Fruit fly (Drosophila melanogaster) whole organism, adult: ENCODE data around the gene Arl5.

Experiments used
- CG11617 ChIP-seq: fragments of 200-800 bp; sonication (Bioruptor generic); optimal IDR thresholded peaks from 2 replicates; lab custom pipeline; 2017; ENCODE audit warnings: mild to moderate bottlenecking, missing biosample characterization, missing genetic modification reagents, missing genetic modification characterization
- CG12768 ChIP-seq: fragments of 200-800 bp; sonication (Bioruptor generic); optimal IDR thresholded peaks from 2 replicates; lab custom pipeline; 2017; ENCODE audit warnings: missing biosample characterization, missing genetic modification characterization, mild to moderate bottlenecking, moderate library complexity, missing genetic modification reagents
- CG14711 ChIP-seq: fragments of 200-800 bp; sonication (Bioruptor generic); optimal IDR thresholded peaks from 2 replicates; lab custom pipeline; 2018; ENCODE audit warnings: missing biosample characterization, mild to moderate bottlenecking, missing genetic modification characterization, moderate library complexity
- CG1620 ChIP-seq: fragments of 200-800 bp; sonication (Bioruptor generic); optimal IDR thresholded peaks from 2 replicates; lab custom pipeline; 2016; ENCODE audit warnings: missing biosample characterization, missing genetic modification characterization
- CG33017 ChIP-seq: fragments of 200-800 bp; sonication (Bioruptor generic); optimal IDR thresholded peaks from 2 replicates; lab custom pipeline; 2018; ENCODE audit warnings: missing biosample characterization, mild to moderate bottlenecking, missing genetic modification characterization, moderate library complexity
- CG5204 ChIP-seq: fragments of 200-800 bp; sonication (Bioruptor generic); optimal IDR thresholded peaks from 2 replicates; lab custom pipeline; 2016; ENCODE audit warnings: missing biosample characterization, missing genetic modification characterization
- CG7045 ChIP-seq: fragments of 200-800 bp; sonication (Bioruptor generic); optimal IDR thresholded peaks from 2 replicates; lab custom pipeline; 2017; ENCODE audit warnings: missing biosample characterization, mild to moderate bottlenecking, missing genetic modification characterization
- CG7101 ChIP-seq: fragments of 200-800 bp; sonication (Bioruptor generic); optimal IDR thresholded peaks from 2 replicates; lab custom pipeline; 2018; ENCODE audit warnings: missing biosample characterization, mild to moderate bottlenecking, missing genetic modification characterization, moderate library complexity
- Clk ChIP-seq: fragments of 200-800 bp; sonication (Bioruptor generic); optimal IDR thresholded peaks from 2 replicates; lab custom pipeline; 2017; ENCODE audit warnings: missing biosample characterization, missing genetic modification characterization
- Crg-1 ChIP-seq: fragments of 200-800 bp; sonication (Bioruptor generic); optimal IDR thresholded peaks from 2 replicates; lab custom pipeline; 2016; ENCODE audit warnings: missing biosample characterization, missing genetic modification characterization
- Hr96 ChIP-seq: fragments of 200-800 bp; sonication (Bioruptor generic); optimal IDR thresholded peaks from 2 replicates; lab custom pipeline; 2016; ENCODE audit warnings: missing biosample characterization, missing genetic modification characterization
- Mnt ChIP-seq: fragments of 200-800 bp; sonication (Bioruptor generic); optimal IDR thresholded peaks from 2 replicates; lab custom pipeline; 2016; ENCODE audit warnings: missing biosample characterization, mild to moderate bottlenecking, missing genetic modification characterization
- bab1 ChIP-seq: fragments of 200-800 bp; sonication (Bioruptor generic); optimal IDR thresholded peaks from 3 replicates; lab custom pipeline; 2019; ENCODE audit warnings: missing biosample characterization, mild to moderate bottlenecking, missing genetic modification characterization, moderate library complexity
- cic ChIP-seq: fragments of 200-800 bp; sonication (Bioruptor generic); optimal IDR thresholded peaks from 2 replicates; lab custom pipeline; 2017; ENCODE audit warnings: missing biosample characterization, mild to moderate bottlenecking, missing genetic modification characterization, moderate library complexity
- cnc ChIP-seq, 2 experiments: fragments of >200 bp; optimal IDR thresholded peaks; 2 replicates each; lab custom pipeline; 2017
- kay ChIP-seq: fragments of 200-800 bp; sonication (Bioruptor generic); peaks from one replicate; lab custom pipeline; 2016; ENCODE audit warnings: missing biosample characterization, missing genetic modification characterization, borderline replicate concordance
- ovo ChIP-seq: fragments of 200-800 bp; sonication (Bioruptor generic); optimal IDR thresholded peaks from 2 replicates; lab custom pipeline; 2016; ENCODE audit warnings: missing biosample characterization, missing genetic modification characterization
- pad ChIP-seq: fragments of 200-800 bp; sonication (Bioruptor generic); optimal IDR thresholded peaks from 3 replicates; lab custom pipeline; 2017; ENCODE audit warnings: missing biosample characterization, missing genetic modification characterization, mild to moderate bottlenecking, moderate library complexity, missing genetic modification reagents
- tj ChIP-seq: fragments of 200-800 bp; sonication (Bioruptor generic); optimal IDR thresholded peaks from 3 replicates; lab custom pipeline; 2017; ENCODE audit warnings: missing biosample characterization, mild to moderate bottlenecking, missing genetic modification characterization, moderate library complexity
- toe ChIP-seq: fragments of 200-800 bp; sonication (Bioruptor generic); optimal IDR thresholded peaks from 2 replicates; lab custom pipeline; 2016; ENCODE audit warnings: missing biosample characterization, missing genetic modification characterization

Gene Arl5

DNA sequence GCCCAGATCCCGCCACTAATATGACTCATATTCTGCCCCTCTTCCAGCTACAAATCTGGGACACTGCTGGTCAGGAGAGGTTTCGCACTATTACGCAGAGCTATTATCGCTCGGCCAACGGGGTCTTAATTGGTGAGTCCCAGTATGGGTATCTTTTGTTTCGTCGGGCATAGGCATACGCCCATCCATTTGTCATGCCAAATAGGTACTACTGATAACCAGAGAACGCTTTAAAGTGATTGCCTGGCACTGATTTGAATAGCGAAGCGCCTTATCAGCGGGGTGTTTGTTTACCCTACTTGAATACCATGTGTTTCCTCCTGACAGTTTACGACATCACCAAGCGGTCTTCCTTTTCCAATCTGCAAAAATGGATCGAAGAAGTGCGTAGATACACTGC lies 2.2 kb downstream of the Arl5 start:
- TF ChIP-seq ovo (no peak), tj (GFP tag; lab: Kevin White, UChicago) (no peak), CG33017 (tag; lab: Kevin White, UChicago) (no peak), Mnt (peak; percentile 68), cic (GFP tag; lab: Kevin White, UChicago) (peak; percentile 24), CG7101 (tag; lab: Kevin White, UChicago) (no peak)

dm6 chr3L:8296941-8297340 lies 2.7 kb downstream of the Arl5 start, which contains the start of gene Rab19:
Gene Rab19, plus strand, starts transcription at chr3L:8297018.
- peak; percentile 0 for TF ChIP-seq bab1 (GFP tag; lab: Kevin White, UChicago)
- TF ChIP-seq Clk, result no peak
- no peak for TF ChIP-seq CG7045 (GFP tag; lab: Kevin White, UChicago)
- no peak for TF ChIP-seq CG7101 (tag; lab: Kevin White, UChicago)
- TF ChIP-seq kay (GFP tag; lab: Kevin White, UChicago), result peak; percentile 96

dm6 chr3L:8295227-8295626 lies 4.4 kb downstream of the Arl5 start, which contains the start of gene CG7201:
Gene CG7201, minus strand, starts transcription at chr3L:8295327.
- TF ChIP-seq CG7101 (tag; lab: Kevin White, UChicago) (no peak), Crg-1 (GFP tag; lab: Kevin White, UChicago) (no peak), CG7045 (GFP tag; lab: Kevin White, UChicago) (no peak), CG33017 (tag; lab: Kevin White, UChicago) (no peak), Clk (no peak), ovo (no peak), Mnt (no peak), Hr96 (GFP tag; lab: Kevin White, UChicago) (no peak), CG5204 (GFP tag; lab: Kevin White, UChicago) (no peak), bab1 (GFP tag; lab: Kevin White, UChicago) (no peak), tj (GFP tag; lab: Kevin White, UChicago) (no peak), CG12768 (GFP tag; lab: Kevin White, UChicago) (no peak), toe (no peak), pad (GFP tag; lab: Kevin White, UChicago) (no peak), cnc (optimal IDR thresholded peaks at IDR 0.05; lab: Kevin White, UChicago) (no peak), CG1620 (GFP tag; lab: Kevin White, UChicago) (no peak), kay (GFP tag; lab: Kevin White, UChicago) (no peak), CG14711 (tag; lab: Kevin White, UChicago) (no peak), cic (GFP tag; lab: Kevin White, UChicago) (no peak), CG11617 (GFP tag; lab: Kevin White, UChicago) (no peak)

dm6 chr3L:8289336-8290258 lies 10.0 kb downstream of the Arl5 start, which contains the start of gene cert:
Gene cert, minus strand, starts transcription at chr3L:8289870.
- TF ChIP-seq pad (GFP tag; lab: Kevin White, UChicago), result peak; percentile 33
- no peak for TF ChIP-seq CG11617 (GFP tag; lab: Kevin White, UChicago)
- peak; percentile 2 for TF ChIP-seq CG1620 (GFP tag; lab: Kevin White, UChicago)
- peak; percentile 43 for TF ChIP-seq Crg-1 (GFP tag; lab: Kevin White, UChicago)
- TF ChIP-seq cic (GFP tag; lab: Kevin White, UChicago), result peak; percentile 54
- peak; percentile 11 for TF ChIP-seq kay (GFP tag; lab: Kevin White, UChicago)
- TF ChIP-seq Hr96 (GFP tag; lab: Kevin White, UChicago), result peak; percentile 58
- no peak for TF ChIP-seq ovo
- TF ChIP-seq toe, result peak; percentile 52
- TF ChIP-seq CG14711 (tag; lab: Kevin White, UChicago), result peak; percentile 45
- TF ChIP-seq CG12768 (GFP tag; lab: Kevin White, UChicago), result peak; percentile 52
- peak; percentile 32 for TF ChIP-seq bab1 (GFP tag; lab: Kevin White, UChicago)
- no peak for TF ChIP-seq cnc (optimal IDR thresholded peaks at IDR 0.05; lab: Kevin White, UChicago)
- no peak for TF ChIP-seq tj (GFP tag; lab: Kevin White, UChicago)

DNA sequence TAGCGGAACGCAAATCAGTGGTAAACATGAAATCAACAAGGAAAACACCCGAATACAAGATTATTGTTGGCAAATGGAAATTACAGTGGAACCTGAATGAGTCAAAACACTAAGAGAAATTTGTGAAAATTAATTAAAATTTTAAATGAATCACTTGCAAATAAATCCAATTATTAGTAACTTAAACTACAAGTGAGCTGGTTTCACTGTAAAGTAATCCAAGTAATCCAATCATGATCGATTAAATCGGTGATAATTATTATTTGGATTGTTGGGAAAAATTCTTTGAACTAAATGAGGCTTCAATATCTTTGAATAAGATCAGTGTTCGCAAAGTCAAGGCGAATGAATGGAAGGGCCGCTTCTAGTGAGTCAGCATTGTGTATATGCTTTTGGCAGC lies 11.2 kb downstream of the Arl5 start:
- no peak for TF ChIP-seq Hr96 (GFP tag; lab: Kevin White, UChicago)
- no peak for TF ChIP-seq CG5204 (GFP tag; lab: Kevin White, UChicago)
- no peak for TF ChIP-seq Mnt
- TF ChIP-seq cnc (optimal IDR thresholded peaks at IDR 0.05; lab: Kevin White, UChicago), result no peak
- TF ChIP-seq CG7045 (GFP tag; lab: Kevin White, UChicago), result no peak
- TF ChIP-seq Crg-1 (GFP tag; lab: Kevin White, UChicago), result no peak
- TF ChIP-seq CG7101 (tag; lab: Kevin White, UChicago), result no peak
- TF ChIP-seq CG1620 (GFP tag; lab: Kevin White, UChicago), result no peak
- no peak for TF ChIP-seq ovo
- TF ChIP-seq CG11617 (GFP tag; lab: Kevin White, UChicago), result no peak
- no peak for TF ChIP-seq cic (GFP tag; lab: Kevin White, UChicago)
- TF ChIP-seq pad (GFP tag; lab: Kevin White, UChicago), result no peak
- no peak for TF ChIP-seq toe
- no peak for TF ChIP-seq CG33017 (tag; lab: Kevin White, UChicago)

DNA sequence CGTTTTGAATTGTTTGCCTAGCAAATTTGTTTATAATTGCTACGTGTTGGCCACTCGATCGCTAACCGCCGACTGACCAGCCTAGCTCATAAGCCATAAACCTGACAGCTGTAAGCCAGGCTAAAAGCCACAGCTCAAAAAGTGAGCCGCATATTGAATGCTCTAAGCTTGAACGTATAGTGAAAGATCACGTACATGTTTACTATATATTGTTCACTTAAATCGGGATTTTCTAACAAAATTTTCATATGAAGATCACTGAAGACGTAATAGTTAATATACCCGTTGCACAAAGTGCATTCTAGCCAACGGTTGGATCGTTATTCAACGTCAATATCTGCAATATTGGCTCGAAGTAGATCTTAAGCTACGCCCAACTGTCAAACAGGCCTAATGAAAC lies 13.2 kb downstream of the Arl5 start:
- no peak for TF ChIP-seq pad (GFP tag; lab: Kevin White, UChicago)
- TF ChIP-seq CG5204 (GFP tag; lab: Kevin White, UChicago), result no peak
- no peak for TF ChIP-seq CG1620 (GFP tag; lab: Kevin White, UChicago)
- no peak for TF ChIP-seq CG11617 (GFP tag; lab: Kevin White, UChicago)
- no peak for TF ChIP-seq Crg-1 (GFP tag; lab: Kevin White, UChicago)
- TF ChIP-seq CG14711 (tag; lab: Kevin White, UChicago), result no peak
- no peak for TF ChIP-seq Mnt
- TF ChIP-seq kay (GFP tag; lab: Kevin White, UChicago), result no peak
- TF ChIP-seq Hr96 (GFP tag; lab: Kevin White, UChicago), result no peak
- TF ChIP-seq ovo, result no peak
- TF ChIP-seq tj (GFP tag; lab: Kevin White, UChicago), result no peak
- no peak for TF ChIP-seq CG12768 (GFP tag; lab: Kevin White, UChicago)
- TF ChIP-seq cnc (optimal IDR thresholded peaks at IDR 0.05; lab: Kevin White, UChicago), result no peak
- TF ChIP-seq toe, result no peak
- no peak for TF ChIP-seq CG33017 (tag; lab: Kevin White, UChicago)
